Fruit fly (Drosophila melanogaster): ENCODE results near the gene Osi14.

DNA sequence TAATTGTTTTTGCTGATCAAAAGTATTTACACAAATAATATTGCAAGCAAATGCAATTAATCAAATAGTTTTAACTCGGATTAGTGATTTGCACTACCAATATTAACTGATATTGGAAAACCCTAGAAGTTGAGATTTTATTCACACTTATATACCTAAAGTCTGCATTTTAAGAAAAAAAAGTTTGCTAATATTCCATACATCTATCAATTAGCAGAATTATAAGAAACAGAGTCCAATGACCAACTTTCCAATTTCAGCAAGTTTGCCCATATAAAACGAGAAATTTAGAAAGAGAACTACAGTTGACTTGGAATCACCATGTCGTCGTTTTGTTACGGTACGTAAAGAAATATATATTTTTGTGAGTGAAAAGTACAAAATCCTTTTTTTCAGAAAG lies 7.7 kb downstream of the Osi14 start, which contains the start of gene CG46026:
- TF ChIP-seq usp (GFP tag; optimal IDR thresholded peaks at IDR 0.05), result no peak
- TF ChIP-seq jim (GFP tag; optimal IDR thresholded peaks at IDR 0.05), result no peak

All from whole organism, wandering third instar larva.